Worm (Caenorhabditis elegans): ENCODE data around the gene glb-27.

glb-27 gene

ce11 chrII:8529176-8529698 lies 26.8 kb downstream of the glb-27 start:
- TF ChIP-seq ets-4 (tag; optimal IDR thresholded peaks at IDR 0.05) = no peak
- TF ChIP-seq pha-2 (tag; optimal IDR thresholded peaks at IDR 0.05) = no peak
- no peak for TF ChIP-seq K02D7.2 (tag; optimal IDR thresholded peaks at IDR 0.05)
- TF ChIP-seq rnt-1 (tag; optimal IDR thresholded peaks at IDR 0.05) = peak; percentile 2
- TF ChIP-seq ref-2 (tag; optimal IDR thresholded peaks at IDR 0.05) = peak; percentile 13
- TF ChIP-seq tbx-7 (tag; optimal IDR thresholded peaks at IDR 0.05) = no peak
- no peak for TF ChIP-seq pag-3 (tag; optimal IDR thresholded peaks at IDR 0.05; ENCODE audit: borderline replicate concordance)
- TF ChIP-seq pat-9 (tag; optimal IDR thresholded peaks at IDR 0.05) = no peak
- TF ChIP-seq K09A11.1 (tag; optimal IDR thresholded peaks at IDR 0.05; ENCODE audit: insufficient read depth) = no peak
- TF ChIP-seq sox-2 (GFP tag; IDR thresholded peaks at IDR 0.05) = no peak
- no peak for TF ChIP-seq Y22D7AL.16 (tag; optimal IDR thresholded peaks at IDR 0.05)
- TF ChIP-seq gmeb-2 (tag; optimal IDR thresholded peaks at IDR 0.05) = no peak
- no peak for TF ChIP-seq ama-1 (optimal IDR thresholded peaks at IDR 0.05)
- no peak for TF ChIP-seq hlh-13 (GFP tag; optimal IDR thresholded peaks at IDR 0.05)
- no peak for TF ChIP-seq pha-4 (tag; optimal IDR thresholded peaks at IDR 0.05)
- TF ChIP-seq ceh-31 (tag; optimal IDR thresholded peaks at IDR 0.05) = no peak
- TF ChIP-seq elt-2 (tag; optimal IDR thresholded peaks at IDR 0.05) = no peak

ce11 chrII:8525133-8525736 lies 30.8 kb downstream of the glb-27 start, which contains the start of the genes prp-9 and mrps-18B:
Gene prp-9, minus strand, starts transcription at chrII:8525396.
Gene mrps-18B, plus strand, starts transcription at chrII:8525681.
- TF ChIP-seq hlh-30 (tag; optimal IDR thresholded peaks at IDR 0.05; ENCODE audit: insufficient read depth) = no peak
- TF ChIP-seq pqm-1 (tag; optimal IDR thresholded peaks at IDR 0.05) = no peak
- TF ChIP-seq tbx-2 (tag; optimal IDR thresholded peaks at IDR 0.05) = no peak

ce11 chrII:8520625-8521024 lies 35.4 kb downstream of the glb-27 start, which contains the start of gene cht-2:
Gene cht-2, plus strand, starts transcription at chrII:8520925.
- TF ChIP-seq ceh-22 (tag; optimal IDR thresholded peaks at IDR 0.05) = no peak
- TF ChIP-seq rnt-1 (tag; optimal IDR thresholded peaks at IDR 0.05) = no peak
- TF ChIP-seq zip-5 (tag; optimal IDR thresholded peaks at IDR 0.05) = no peak
- TF ChIP-seq unc-86 (tag; optimal IDR thresholded peaks at IDR 0.05) = no peak
- no peak for TF ChIP-seq unc-55 (GFP tag; optimal IDR thresholded peaks at IDR 0.05)
- no peak for TF ChIP-seq Y22D7AL.16 (tag; optimal IDR thresholded peaks at IDR 0.05)
- no peak for TF ChIP-seq lim-6 (tag; optimal IDR thresholded peaks at IDR 0.05)
- no peak for TF ChIP-seq sox-4 (tag; optimal IDR thresholded peaks at IDR 0.05)
- TF ChIP-seq pax-1 (tag; optimal IDR thresholded peaks at IDR 0.05) = no peak
- TF ChIP-seq npax-4 (tag; optimal IDR thresholded peaks at IDR 0.05) = no peak
- no peak for TF ChIP-seq ceh-30 (tag; optimal IDR thresholded peaks at IDR 0.05)
- TF ChIP-seq C38D4.7 (GFP tag; optimal IDR thresholded peaks at IDR 0.05) = no peak
- TF ChIP-seq lin-11 (tag; optimal IDR thresholded peaks at IDR 0.05) = no peak
- TF ChIP-seq K09A11.1 (tag; optimal IDR thresholded peaks at IDR 0.05; ENCODE audit: insufficient read depth) = no peak
- no peak for TF ChIP-seq elt-4 (tag; optimal IDR thresholded peaks at IDR 0.05)

DNA sequence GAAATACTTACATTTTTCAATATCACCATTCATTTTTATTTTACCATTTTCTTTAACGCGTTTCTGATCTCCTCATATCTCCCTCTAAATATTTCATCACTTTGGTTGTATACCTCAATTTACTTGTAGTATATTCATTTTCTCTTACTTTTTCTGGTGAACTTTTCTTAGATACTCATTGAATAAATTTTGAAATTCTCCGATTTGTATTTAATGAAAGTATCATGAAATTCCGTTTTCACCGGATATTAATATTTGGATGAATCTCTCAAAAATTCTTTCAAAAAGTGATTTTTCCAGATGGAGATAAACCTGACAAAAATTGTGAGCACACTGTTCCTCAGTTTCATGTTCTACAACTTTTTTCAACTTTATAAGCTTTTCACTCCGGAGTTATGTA lies 37.9 kb downstream of the glb-27 start, which contains the start of gene T13H5.8:
Gene T13H5.8, plus strand, starts transcription at position 301 of the 400 bp plus-strand sequence.
- TF ChIP-seq ttx-3 (tag; optimal IDR thresholded peaks at IDR 0.05) (no peak), ceh-24 (tag; optimal IDR thresholded peaks at IDR 0.05) (no peak), sdc-2 (tag; optimal IDR thresholded peaks at IDR 0.05) (no peak), F13H6.1 (tag; optimal IDR thresholded peaks at IDR 0.05) (no peak), K02D7.2 (tag; optimal IDR thresholded peaks at IDR 0.05) (no peak), ceh-31 (tag; optimal IDR thresholded peaks at IDR 0.05) (no peak), tbx-2 (tag; optimal IDR thresholded peaks at IDR 0.05) (no peak), rnt-1 (tag; optimal IDR thresholded peaks at IDR 0.05) (no peak), unc-86 (tag; optimal IDR thresholded peaks at IDR 0.05) (no peak), ztf-16 (tag; optimal IDR thresholded peaks at IDR 0.05) (no peak), pax-1 (tag; optimal IDR thresholded peaks at IDR 0.05) (no peak), hlh-13 (GFP tag; optimal IDR thresholded peaks at IDR 0.05) (no peak), ama-1 (optimal IDR thresholded peaks at IDR 0.05) (no peak), dmd-4 (tag; optimal IDR thresholded peaks at IDR 0.05; ENCODE audit: borderline replicate concordance) (no peak), pha-4 (tag; optimal IDR thresholded peaks at IDR 0.05) (no peak), ceh-45 (GFP tag; IDR thresholded peaks at IDR 0.05) (no peak), ceh-18 (tag; optimal IDR thresholded peaks at IDR 0.05) (no peak), eyg-1 (tag; optimal IDR thresholded peaks at IDR 0.05) (no peak), ceh-22 (tag; optimal IDR thresholded peaks at IDR 0.05) (no peak)

Measured in whole organism, late embryonic.